Worm (Caenorhabditis elegans): ENCODE measurements around the gene acsd-1.
"Not testable (repeated sequence)": the region's sequence is repeated elsewhere in the genome, so short reads cannot be mapped to it uniquely, and the experiment has no call there.

acsd-1 gene

DNA sequence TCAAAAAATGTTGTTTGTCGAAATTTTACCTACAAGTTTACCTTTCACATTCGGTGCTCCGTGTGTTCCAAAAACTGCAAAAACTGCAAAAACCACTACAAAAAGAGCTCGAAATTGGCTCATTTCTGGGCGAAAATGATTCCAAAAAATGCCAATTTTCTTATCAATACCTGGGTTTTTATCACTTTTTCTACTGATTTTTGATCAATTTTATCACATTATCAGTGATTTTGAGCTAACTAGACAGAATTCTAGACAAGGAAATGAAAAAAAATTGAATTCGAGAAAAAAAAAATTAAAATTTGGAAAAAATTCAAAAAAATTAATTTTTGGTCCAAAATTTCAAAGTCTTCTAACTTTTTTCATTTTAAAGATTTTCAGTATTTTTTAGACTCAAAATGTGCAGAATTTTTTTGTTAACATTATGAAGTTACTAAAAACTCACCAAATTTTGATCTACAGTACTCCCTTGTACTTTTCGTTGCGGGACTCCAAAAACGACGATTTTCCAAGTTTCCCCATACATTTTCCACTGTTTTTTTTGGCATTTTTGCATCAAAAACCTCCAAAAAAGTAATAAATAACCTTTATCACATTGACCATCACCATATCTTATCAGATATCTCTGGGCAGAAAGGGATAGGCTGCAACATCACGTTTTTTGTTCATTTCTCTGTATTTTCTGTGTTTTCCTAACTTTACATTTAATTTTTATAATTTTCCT lies at the start of gene acsd-1, which contains the start of gene F58B6.1:
Gene acsd-1, plus strand, starts transcription at position 674 of the 724 bp plus-strand sequence.
Gene F58B6.1, minus strand, starts transcription at position 133 of the 724 bp plus-strand sequence.
- no peak for TF ChIP-seq ceh-9 (tag; optimal IDR thresholded peaks at IDR 0.05)
- TF ChIP-seq elt-2 (tag; optimal IDR thresholded peaks at IDR 0.05) = peak; percentile 68
- no peak for TF ChIP-seq ceh-31 (tag; optimal IDR thresholded peaks at IDR 0.05)
- TF ChIP-seq ttx-3 (tag; optimal IDR thresholded peaks at IDR 0.05) = no peak
- no peak for TF ChIP-seq unc-42 (tag; optimal IDR thresholded peaks at IDR 0.05)

DNA sequence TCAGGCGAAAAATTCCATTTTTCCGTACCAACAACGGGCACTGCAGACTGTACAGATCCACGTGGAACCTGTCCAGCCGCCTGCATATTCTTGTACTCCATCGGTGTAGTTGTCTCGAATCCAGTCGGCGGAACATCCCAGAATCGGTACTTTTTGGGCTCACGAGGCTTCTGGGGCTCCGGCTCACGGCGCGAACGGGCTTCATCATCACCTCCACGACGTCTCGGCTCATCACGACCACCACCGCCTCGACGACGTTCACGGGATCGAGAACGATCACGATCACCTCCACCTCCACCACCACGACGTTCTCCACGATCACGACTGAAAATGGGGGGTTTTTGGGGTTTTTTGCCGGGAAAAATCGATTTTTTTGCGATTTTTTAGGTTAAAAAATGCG lies 42.1 kb upstream of the acsd-1 start:
- TF ChIP-seq zip-5 (tag; optimal IDR thresholded peaks at IDR 0.05) (no peak), ztf-16 (tag; optimal IDR thresholded peaks at IDR 0.05) (no peak), lim-6 (tag; optimal IDR thresholded peaks at IDR 0.05) (no peak)

DNA sequence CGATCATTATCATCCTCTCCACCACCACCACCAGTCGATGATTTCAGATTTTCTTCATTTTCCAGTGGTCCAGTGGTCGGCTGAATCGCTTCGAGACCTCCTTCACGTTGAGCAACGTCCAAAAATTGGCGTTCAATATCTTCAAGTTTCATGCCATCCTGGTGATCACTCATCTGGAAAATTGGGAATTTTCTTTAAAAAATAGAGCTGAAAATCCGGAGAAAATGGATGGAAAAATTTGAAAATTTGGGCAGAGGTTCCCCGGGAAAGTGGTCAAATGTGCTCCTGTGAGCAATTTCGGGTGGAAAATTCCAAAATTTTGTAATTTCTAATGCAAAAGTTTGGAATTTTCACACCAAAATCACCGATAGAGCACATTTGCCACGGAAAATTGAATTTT lies 39.9 kb upstream of the acsd-1 start, which contains the start of gene uaf-1:
Gene uaf-1, minus strand, starts transcription at position 173 of the 400 bp plus-strand sequence.
- TF ChIP-seq dmd-4 (tag; optimal IDR thresholded peaks at IDR 0.05; ENCODE audit: borderline replicate concordance); hlh-8 (tag; optimal IDR thresholded peaks at IDR 0.05); K09A11.1 (tag; optimal IDR thresholded peaks at IDR 0.05; ENCODE audit: insufficient read depth): not testable (repeated sequence)

DNA sequence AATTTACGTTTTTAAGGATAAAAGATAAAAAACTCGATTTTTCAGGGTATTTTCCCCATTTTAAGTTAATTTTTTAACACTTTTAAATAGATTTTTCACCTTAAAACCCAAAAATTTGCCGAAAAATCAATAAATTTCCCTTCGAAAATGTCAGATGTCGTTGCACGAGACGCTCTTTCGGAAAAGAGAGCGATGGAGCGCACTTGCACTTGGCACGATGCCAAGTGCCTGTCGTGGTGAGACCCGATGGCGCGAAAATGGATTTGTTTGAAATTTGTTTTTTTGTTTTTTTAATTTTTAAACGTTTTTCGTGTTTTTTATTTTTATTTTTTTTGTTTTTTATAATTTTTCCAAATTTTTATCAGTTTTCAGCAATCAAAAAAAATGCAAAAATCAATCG lies 35.7 kb upstream of the acsd-1 start, which contains the start of the genes rab-18 and kbp-4:
Gene rab-18, minus strand, starts transcription at position 240 of the 400 bp plus-strand sequence.
Gene kbp-4, plus strand, starts transcription at position 366 of the 400 bp plus-strand sequence.
- TF ChIP-seq ttx-3 (tag; optimal IDR thresholded peaks at IDR 0.05) = no peak
- TF ChIP-seq tbx-2 (tag; optimal IDR thresholded peaks at IDR 0.05) = peak; percentile 60
- TF ChIP-seq odd-2 (tag; optimal IDR thresholded peaks at IDR 0.05) = peak; percentile 26
- TF ChIP-seq tbx-7 (tag; optimal IDR thresholded peaks at IDR 0.05) = no peak
- peak; percentile 49 for TF ChIP-seq dve-1 (tag; optimal IDR thresholded peaks at IDR 0.05)
- peak; percentile 56 for TF ChIP-seq ceh-31 (tag; optimal IDR thresholded peaks at IDR 0.05)
- no peak for TF ChIP-seq hlh-15 (tag; optimal IDR thresholded peaks at IDR 0.05)
- no peak for TF ChIP-seq ceh-45 (GFP tag; IDR thresholded peaks at IDR 0.05)
- no peak for TF ChIP-seq ceh-9 (tag; optimal IDR thresholded peaks at IDR 0.05)
- TF ChIP-seq ceh-14 (tag; optimal IDR thresholded peaks at IDR 0.05) = peak; percentile 44
- TF ChIP-seq ceh-18 (tag; optimal IDR thresholded peaks at IDR 0.05) = peak; percentile 65
- TF ChIP-seq rnt-1 (tag; optimal IDR thresholded peaks at IDR 0.05) = peak; percentile 57
- no peak for TF ChIP-seq fax-1 (tag; optimal IDR thresholded peaks at IDR 0.05)
- TF ChIP-seq ama-1 (optimal IDR thresholded peaks at IDR 0.05) = no peak
- TF ChIP-seq ztf-16 (tag; optimal IDR thresholded peaks at IDR 0.05) = peak; percentile 9
- TF ChIP-seq ets-4 (tag; optimal IDR thresholded peaks at IDR 0.05) = peak; percentile 7
- TF ChIP-seq sox-2 (GFP tag; IDR thresholded peaks at IDR 0.05) = no peak
- TF ChIP-seq unc-3 (GFP tag; conservative IDR thresholded peaks at IDR 0.05) = no peak
- TF ChIP-seq unc-3 (tag; optimal IDR thresholded peaks at IDR 0.05) = peak; percentile 7
- TF ChIP-seq pha-2 (tag; optimal IDR thresholded peaks at IDR 0.05) = no peak
- no peak for TF ChIP-seq nhr-232 (tag; optimal IDR thresholded peaks at IDR 0.05)
- TF ChIP-seq ceh-34 (tag; optimal IDR thresholded peaks at IDR 0.05) = peak; percentile 61
- TF ChIP-seq hlh-13 (GFP tag; optimal IDR thresholded peaks at IDR 0.05) = no peak
- peak; percentile 97 for TF ChIP-seq hlh-30 (tag; optimal IDR thresholded peaks at IDR 0.05; ENCODE audit: insufficient read depth)
- TF ChIP-seq hlh-8 (tag; optimal IDR thresholded peaks at IDR 0.05) = no peak
- TF ChIP-seq C08G9.2 (tag; optimal IDR thresholded peaks at IDR 0.05) = no peak
- TF ChIP-seq npax-4 (tag; optimal IDR thresholded peaks at IDR 0.05) = no peak
- TF ChIP-seq nfya-1 (tag; optimal IDR thresholded peaks at IDR 0.05) = peak; percentile 88
- no peak for TF ChIP-seq sox-4 (tag; optimal IDR thresholded peaks at IDR 0.05)
- TF ChIP-seq pros-1 (tag; optimal IDR thresholded peaks at IDR 0.05) = no peak
- TF ChIP-seq ceh-24 (tag; optimal IDR thresholded peaks at IDR 0.05) = no peak
- TF ChIP-seq elt-4 (tag; optimal IDR thresholded peaks at IDR 0.05) = no peak
- no peak for TF ChIP-seq pat-9 (tag; optimal IDR thresholded peaks at IDR 0.05)
- no peak for TF ChIP-seq ceh-2 (tag; optimal IDR thresholded peaks at IDR 0.05)
- no peak for TF ChIP-seq pha-4 (tag; optimal IDR thresholded peaks at IDR 0.05)
- no peak for TF ChIP-seq unc-86 (tag; optimal IDR thresholded peaks at IDR 0.05)
- TF ChIP-seq ceh-48 (tag; optimal IDR thresholded peaks at IDR 0.05) = peak; percentile 90
- TF ChIP-seq pax-1 (tag; optimal IDR thresholded peaks at IDR 0.05) = no peak
- peak; percentile 21 for TF ChIP-seq pqm-1 (tag; optimal IDR thresholded peaks at IDR 0.05)
- TF ChIP-seq elt-2 (tag; optimal IDR thresholded peaks at IDR 0.05) = peak; percentile 62
